Worm (Caenorhabditis elegans) whole organism, late embryonic: ENCODE results near the gene pnp-1.

Experiments used
- ama-1 ChIP-seq: fragments of 150-350 bp; optimal IDR thresholded peaks from 2 replicates; lab custom pipeline; 2014
- ceh-14 ChIP-seq: sonication (generic microtip); optimal IDR thresholded peaks from 2 replicates; lab custom pipeline; 2016; ENCODE audit warnings: missing genotype, missing genetic modification characterization, missing compliant biosample characterization
- ceh-18 ChIP-seq: sonication (generic microtip); optimal IDR thresholded peaks from 2 replicates; lab custom pipeline; 2016; ENCODE audit warnings: missing genetic modification characterization, missing compliant biosample characterization
- ets-4 ChIP-seq: sonication (generic microtip); optimal IDR thresholded peaks from 2 replicates; lab custom pipeline; 2016; ENCODE audit warnings: missing genetic modification characterization, missing compliant biosample characterization
- hlh-6 ChIP-seq: sonication (generic microtip); optimal IDR thresholded peaks from 2 replicates; lab custom pipeline; 2016; ENCODE audit warnings: missing genotype, missing genetic modification characterization, missing compliant biosample characterization
- odd-2 ChIP-seq: sonication (generic microtip); optimal IDR thresholded peaks from 2 replicates; lab custom pipeline; 2017; ENCODE audit warnings: antibody characterized with exemption, mild to moderate bottlenecking, missing genetic modification characterization, missing compliant biosample characterization
- unc-86 ChIP-seq: sonication (generic microtip); optimal IDR thresholded peaks from 2 replicates; lab custom pipeline; 2016; ENCODE audit warnings: missing genetic modification characterization, missing compliant biosample characterization
- ztf-16 ChIP-seq: sonication (generic microtip); optimal IDR thresholded peaks from 2 replicates; lab custom pipeline; 2017; ENCODE audit warnings: missing genetic modification characterization, missing compliant biosample characterization

DNA sequence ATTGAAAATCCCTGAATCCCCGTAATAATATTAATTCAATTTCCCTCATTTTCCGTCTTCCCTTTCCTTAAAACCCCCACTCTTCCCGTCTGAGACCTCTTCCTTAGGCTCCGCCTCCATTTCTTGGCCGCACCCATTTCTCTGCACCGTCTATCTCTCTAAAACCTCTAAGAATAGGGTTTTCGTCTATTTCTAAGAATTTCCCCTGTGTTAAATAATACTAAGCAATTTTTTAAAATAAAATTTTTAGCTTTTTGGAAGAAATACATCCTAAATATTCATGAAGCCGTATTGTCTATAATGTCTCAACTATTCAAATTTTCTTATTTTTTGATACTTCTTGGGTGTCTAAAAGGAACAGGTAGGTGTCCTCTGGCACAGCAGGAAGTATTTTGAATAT lies 41.4 kb upstream of the pnp-1 start, which contains the start of gene cdh-8:
- TF ChIP-seq ama-1 (lab: Kevin White, UChicago), result no peak
- no peak for TF ChIP-seq ceh-14 (tag; lab: Kevin White, UChicago)
- TF ChIP-seq ets-4 (tag; lab: Kevin White, UChicago), result no peak
- TF ChIP-seq odd-2, result no peak
- no peak for TF ChIP-seq ceh-18 (tag; lab: Kevin White, UChicago)
- no peak for TF ChIP-seq unc-86 (tag; lab: Kevin White, UChicago)
- TF ChIP-seq ztf-16 (tag; lab: Kevin White, UChicago), result no peak
- TF ChIP-seq hlh-6, result no peak
